Worm (Caenorhabditis elegans) whole organism, early embryonic: ENCODE results near the gene pgl-1.

ENCODE experiments used
- B0310.2 ChIP-seq: sonication (generic microtip); optimal IDR thresholded peaks from 2 replicates; lab custom pipeline; 2016; ENCODE audit warnings: mild to moderate bottlenecking, missing genetic modification characterization, missing compliant biosample characterization
- F13C5.2 ChIP-seq: sonication (generic microtip); optimal IDR thresholded peaks from 2 replicates; lab custom pipeline; 2017; ENCODE audit warnings: mild to moderate bottlenecking, missing genetic modification characterization, inconsistent platforms, missing compliant biosample characterization
- aly-1 ChIP-seq: sonication (generic microtip); optimal IDR thresholded peaks from 2 replicates; lab custom pipeline; 2016; ENCODE audit warnings: missing genetic modification characterization, missing compliant biosample characterization
- ama-1 ChIP-seq: fragments of 150-350 bp; optimal IDR thresholded peaks from 2 replicates; lab custom pipeline; 2014
- ceh-13 ChIP-seq: fragments of 200-800 bp; sonication (Bioruptor generic); optimal IDR thresholded peaks from 2 replicates; lab custom pipeline; 2018; ENCODE audit warnings: mild to moderate bottlenecking, missing genetic modification characterization, missing compliant biosample characterization
- ceh-36 ChIP-seq: sonication (generic microtip); optimal IDR thresholded peaks from 2 replicates; lab custom pipeline; 2016; ENCODE audit warnings: missing genetic modification characterization, inconsistent platforms, missing compliant biosample characterization
- ets-7 ChIP-seq: sonication (generic microtip); optimal IDR thresholded peaks from 2 replicates; lab custom pipeline; 2016; ENCODE audit warnings: missing genotype, missing genetic modification characterization, missing compliant biosample characterization
- flt-1 ChIP-seq: fragments of 200-800 bp; sonication (Bioruptor generic); IDR thresholded peaks from 2 replicates; pipeline ENCODE4 v1.3.6; 2022; ENCODE audit warnings: missing genetic modification characterization, missing compliant biosample characterization
- hmbx-1 ChIP-seq: sonication (generic microtip); optimal IDR thresholded peaks from 2 replicates; lab custom pipeline; 2016; ENCODE audit warnings: mild to moderate bottlenecking, missing genetic modification characterization, missing compliant biosample characterization
- hmg-4 ChIP-seq: fragments of 200-800 bp; sonication (Bioruptor generic); optimal IDR thresholded peaks from 2 replicates; lab custom pipeline; 2018; ENCODE audit warnings: mild to moderate bottlenecking, missing genetic modification characterization, missing compliant biosample characterization
- hnd-1 ChIP-seq: sonication (generic microtip); optimal IDR thresholded peaks from 2 replicates; lab custom pipeline; 2016; ENCODE audit warnings: missing genetic modification characterization, missing compliant biosample characterization
- pes-1 ChIP-seq: fragments of 200-800 bp; sonication (Bioruptor generic); IDR thresholded peaks from 2 replicates; pipeline ENCODE4 v1.3.6; 2022; ENCODE audit warnings: missing genetic modification reagents, missing genetic modification characterization, missing compliant biosample characterization
- scrt-1 ChIP-seq: fragments of 200-800 bp; sonication (Bioruptor generic); IDR thresholded peaks from 2 replicates; pipeline ENCODE4 v1.3.6; 2022; ENCODE audit warnings: missing genetic modification characterization, missing compliant biosample characterization
- sea-1 ChIP-seq: fragments of 200-800 bp; sonication (Bioruptor generic); conservative IDR thresholded peaks from 2 replicates; pipeline ENCODE4 v1.3.6; 2022; ENCODE audit warnings: missing genetic modification characterization, missing compliant biosample characterization
- tbx-11 ChIP-seq: fragments of 200-800 bp; sonication (Bioruptor generic); IDR thresholded peaks from 2 replicates; pipeline ENCODE4 v1.3.6; 2022; ENCODE audit warnings: missing genetic modification characterization, missing compliant biosample characterization
- tbx-37 ChIP-seq: fragments of 200-800 bp; sonication (Bioruptor generic); conservative IDR thresholded peaks from 2 replicates; pipeline ENCODE4 v1.3.6; 2022; ENCODE audit warnings: missing genetic modification reagents, missing genetic modification characterization, missing compliant biosample characterization
- tra-4 ChIP-seq: sonication (generic microtip); optimal IDR thresholded peaks from 2 replicates; lab custom pipeline; 2017; ENCODE audit warnings: missing genetic modification characterization, missing compliant biosample characterization

Gene pgl-1

ce11 chrIV:7010195-7010594 is 33.1 kb upstream of the pgl-1 start:
- TF ChIP-seq ceh-13 (GFP tag; lab: Kevin White, UChicago) = no peak
- TF ChIP-seq tra-4 (tag; lab: Kevin White, UChicago) = no peak

- no peak for TF ChIP-seq hnd-1 (tag; lab: Kevin White, UChicago)
- TF ChIP-seq tra-4 (tag; lab: Kevin White, UChicago) = no peak
- TF ChIP-seq ama-1 (lab: Kevin White, UChicago) = no peak
- TF ChIP-seq ceh-13 (GFP tag; lab: Kevin White, UChicago) = no peak
- TF ChIP-seq scrt-1 (GFP tag; lab: Robert Waterston, UW) = no peak
- TF ChIP-seq flt-1 (GFP tag; lab: Robert Waterston, UW) = no peak
- TF ChIP-seq sea-1 (GFP tag; lab: Robert Waterston, UW) = no peak
- no peak for TF ChIP-seq aly-1 (tag; lab: Kevin White, UChicago)
Measured at ce11 chrIV:7009531-7009930, 32.4 kb upstream of the pgl-1 start, which contains the start of gene C25A8.2. Gene C25A8.2, plus strand, starts transcription at chrIV:7009831.

ce11 chrIV:7003323-7003722 is 26.2 kb upstream of the pgl-1 start, which contains the start of gene cht-3:
Gene cht-3, plus strand, starts transcription at chrIV:7003623.
- TF ChIP-seq tbx-37 (GFP tag; lab: Robert Waterston, UW) = no peak
- TF ChIP-seq ceh-36 (tag; lab: Kevin White, UChicago) = no peak
- no peak for TF ChIP-seq hnd-1 (tag; lab: Kevin White, UChicago)
- no peak for TF ChIP-seq scrt-1 (GFP tag; lab: Robert Waterston, UW)
- no peak for TF ChIP-seq ceh-13 (GFP tag; lab: Kevin White, UChicago)
- no peak for TF ChIP-seq flt-1 (GFP tag; lab: Robert Waterston, UW)
- TF ChIP-seq hmg-4 (GFP tag; lab: Kevin White, UChicago) = no peak

ce11 chrIV:6999206-6999605 is 22.1 kb upstream of the pgl-1 start, which contains the start of gene C25A8.5:
Gene C25A8.5, plus strand, starts transcription at chrIV:6999506.
- TF ChIP-seq flt-1 (GFP tag; lab: Robert Waterston, UW) (no peak), ceh-13 (GFP tag; lab: Kevin White, UChicago) (no peak), ama-1 (lab: Kevin White, UChicago) (no peak), ceh-36 (tag; lab: Kevin White, UChicago) (no peak), tra-4 (tag; lab: Kevin White, UChicago) (no peak), B0310.2 (tag; lab: Kevin White, UChicago) (no peak), sea-1 (GFP tag; lab: Robert Waterston, UW) (no peak), pes-1 (GFP tag; lab: Robert Waterston, UW) (no peak), ets-7 (tag; lab: Kevin White, UChicago) (no peak), hmbx-1 (tag; lab: Kevin White, UChicago) (no peak), hmg-4 (GFP tag; lab: Kevin White, UChicago) (no peak)

ce11 chrIV:6997918-6998317 is 20.8 kb upstream of the pgl-1 start:
- TF ChIP-seq ama-1 (lab: Kevin White, UChicago) (no peak), tra-4 (tag; lab: Kevin White, UChicago) (no peak), hmg-4 (GFP tag; lab: Kevin White, UChicago) (no peak), F13C5.2 (tag; lab: Kevin White, UChicago) (no peak), aly-1 (tag; lab: Kevin White, UChicago) (no peak), ets-7 (tag; lab: Kevin White, UChicago) (no peak), ceh-36 (tag; lab: Kevin White, UChicago) (no peak), tbx-37 (GFP tag; lab: Robert Waterston, UW) (no peak), tbx-11 (GFP tag; lab: Robert Waterston, UW) (no peak), hnd-1 (tag; lab: Kevin White, UChicago) (no peak), pes-1 (GFP tag; lab: Robert Waterston, UW) (no peak)

- TF ChIP-seq aly-1 (tag; lab: Kevin White, UChicago) = no peak
- TF ChIP-seq pes-1 (GFP tag; lab: Robert Waterston, UW) = no peak
- no peak for TF ChIP-seq sea-1 (GFP tag; lab: Robert Waterston, UW)
- TF ChIP-seq hmbx-1 (tag; lab: Kevin White, UChicago) = no peak
- no peak for TF ChIP-seq ets-7 (tag; lab: Kevin White, UChicago)
- no peak for TF ChIP-seq tra-4 (tag; lab: Kevin White, UChicago)
- no peak for TF ChIP-seq hnd-1 (tag; lab: Kevin White, UChicago)
- no peak for TF ChIP-seq flt-1 (GFP tag; lab: Robert Waterston, UW)
- TF ChIP-seq tbx-37 (GFP tag; lab: Robert Waterston, UW) = no peak
- no peak for TF ChIP-seq F13C5.2 (tag; lab: Kevin White, UChicago)
- no peak for TF ChIP-seq tbx-11 (GFP tag; lab: Robert Waterston, UW)
- no peak for TF ChIP-seq scrt-1 (GFP tag; lab: Robert Waterston, UW)
- TF ChIP-seq ceh-36 (tag; lab: Kevin White, UChicago) = no peak
- TF ChIP-seq hmg-4 (GFP tag; lab: Kevin White, UChicago) = no peak
- no peak for TF ChIP-seq ama-1 (lab: Kevin White, UChicago)
Measured at ce11 chrIV:6991070-6991469, 14.0 kb upstream of the pgl-1 start.

- TF ChIP-seq B0310.2 (tag; lab: Kevin White, UChicago) (no peak), sea-1 (GFP tag; lab: Robert Waterston, UW) (no peak), ets-7 (tag; lab: Kevin White, UChicago) (no peak), scrt-1 (GFP tag; lab: Robert Waterston, UW) (no peak)
Measured at ce11 chrIV:6986835-6987234, 9.7 kb upstream of the pgl-1 start, which contains the start of gene prkl-1. Gene prkl-1, minus strand, starts transcription at chrIV:6986935.
